Fruit fly (Drosophila melanogaster) whole organism, embryonic: ENCODE data around the gene HDAC3.
A peak's percentile ranks its signal among the peaks of the same experiment; 100 is the strongest.

Source experiments
- B-H2 ChIP-seq: fragments of 200-800 bp; sonication (Bioruptor generic); optimal IDR thresholded peaks from 2 replicates; lab custom pipeline; 2018; ENCODE audit warnings: missing biosample characterization, mild to moderate bottlenecking, missing genetic modification characterization
- BEAF-32 ChIP-seq: fragments of 200-800 bp; sonication (Bioruptor generic); optimal IDR thresholded peaks from 3 replicates; lab custom pipeline; 2017; ENCODE audit warnings: missing biosample characterization, missing genetic modification characterization, mild to moderate bottlenecking, moderate library complexity, missing genetic modification reagents
- CG11247 ChIP-seq: fragments of 200-800 bp; sonication (Bioruptor generic); IDR thresholded peaks from 2 replicates; pipeline ENCODE4 v1.3.6; 2022; ENCODE audit warnings: missing biosample characterization, missing genetic modification characterization
- CG12769 ChIP-seq: fragments of 200-800 bp; sonication (Bioruptor generic); optimal IDR thresholded peaks from 2 replicates; lab custom pipeline; 2019; ENCODE audit warnings: missing biosample characterization, mild to moderate bottlenecking, missing genetic modification characterization, moderate library complexity
- CG14441 ChIP-seq: fragments of 200-800 bp; sonication (Bioruptor generic); IDR thresholded peaks from 2 replicates; pipeline ENCODE4 v1.3.6; 2022; ENCODE audit warnings: missing biosample characterization, missing genetic modification characterization
- CG16779 ChIP-seq: fragments of 200-800 bp; sonication (Bioruptor generic); IDR thresholded peaks from 2 replicates; pipeline ENCODE4 v1.3.6; 2022; ENCODE audit warnings: missing biosample characterization, missing genetic modification characterization
- CG17186 ChIP-seq: fragments of 200-800 bp; sonication (Bioruptor generic); optimal IDR thresholded peaks from 3 replicates; lab custom pipeline; 2017; ENCODE audit warnings: missing biosample characterization, missing genetic modification reagents, missing genetic modification characterization
- CG18764 ChIP-seq: fragments of 200-800 bp; sonication (Bioruptor generic); optimal IDR thresholded peaks from 3 replicates; lab custom pipeline; 2016; ENCODE audit warnings: missing biosample characterization, missing genetic modification characterization
- CG2678 ChIP-seq: fragments of 200-800 bp; sonication (Bioruptor generic); optimal IDR thresholded peaks from 3 replicates; lab custom pipeline; 2019; ENCODE audit warnings: missing biosample characterization, mild to moderate bottlenecking, missing genetic modification characterization, moderate library complexity
- CG32532 ChIP-seq: fragments of 200-800 bp; sonication (Bioruptor generic); IDR thresholded peaks from 2 replicates; pipeline ENCODE4 v1.3.6; 2022; ENCODE audit warnings: missing biosample characterization, missing genetic modification characterization
- CG34224 ChIP-seq: fragments of 200-800 bp; sonication (Bioruptor generic); IDR thresholded peaks from 3 replicates; pipeline ENCODE4 v1.3.6; 2022; ENCODE audit warnings: missing biosample characterization, missing genetic modification characterization; ENCODE audit not compliant: partially characterized antibody
- CG7372 ChIP-seq: fragments of 200-800 bp; sonication (Bioruptor generic); IDR thresholded peaks from 2 replicates; pipeline ENCODE4 v1.3.6; 2022; ENCODE audit warnings: missing biosample characterization, missing genetic modification characterization
- CG9215 ChIP-seq: fragments of 200-800 bp; sonication (Bioruptor generic); IDR thresholded peaks from 2 replicates; pipeline ENCODE4 v1.3.6; 2022; ENCODE audit warnings: missing biosample characterization, missing genetic modification characterization
- CG9609 ChIP-seq: fragments of 200-800 bp; sonication (Bioruptor generic); optimal IDR thresholded peaks from 3 replicates; lab custom pipeline; 2016; ENCODE audit warnings: missing biosample characterization, missing genetic modification characterization
- CTCF ChIP-seq: fragments of 200-800 bp; sonication (Bioruptor generic); optimal IDR thresholded peaks from 2 replicates; lab custom pipeline; 2017; ENCODE audit warnings: missing biosample characterization, mild to moderate bottlenecking, missing genetic modification characterization, moderate library complexity
- D19A ChIP-seq: fragments of 200-800 bp; optimal IDR thresholded peaks from 3 replicates; lab custom pipeline; 2019; ENCODE audit warnings: missing biosample characterization, mild to moderate bottlenecking, missing genetic modification characterization, moderate library complexity
- Dip2 ChIP-seq: fragments of 200-800 bp; sonication (Bioruptor generic); IDR thresholded peaks from 2 replicates; pipeline ENCODE4 v1.3.6; 2022; ENCODE audit warnings: missing biosample characterization, missing genetic modification characterization
- Dref ChIP-seq: fragments of 200-800 bp; sonication (Bioruptor generic); IDR thresholded peaks from 2 replicates; pipeline ENCODE4 v1.3.6; 2022; ENCODE audit warnings: missing biosample characterization, missing genetic modification characterization
- Ets65A ChIP-seq: fragments of 200-800 bp; sonication (Bioruptor generic); peaks from one replicate; lab custom pipeline; 2016; ENCODE audit warnings: missing biosample characterization, missing genetic modification characterization
- Jarid2 ChIP-seq: fragments of 200-800 bp; sonication (Bioruptor generic); optimal IDR thresholded peaks from 3 replicates; lab custom pipeline; 2017; ENCODE audit warnings: mild to moderate bottlenecking, missing biosample characterization, missing genetic modification reagents, missing genetic modification characterization
- Meics ChIP-seq: fragments of 200-800 bp; sonication (Bioruptor generic); optimal IDR thresholded peaks from 2 replicates; lab custom pipeline; 2017; ENCODE audit warnings: missing biosample characterization, mild to moderate bottlenecking, missing genetic modification characterization
- NK7.1 ChIP-seq: fragments of 200-800 bp; sonication (Bioruptor generic); optimal IDR thresholded peaks from 3 replicates; lab custom pipeline; 2016; ENCODE audit warnings: missing biosample characterization, missing genetic modification characterization
- Trl ChIP-seq, 3 experiments: fragments of >200 bp in 2 of 3; fragments of 200-800 bp in 1 of 3; sonication (Bioruptor generic) in 1 of 3; optimal IDR thresholded peaks; 2 replicates in 1 of 3; 3 replicates in 2 of 3; lab custom pipeline; 2016 to 2017; ENCODE audit warnings: missing biosample characterization in 1 of 3, missing genetic modification characterization in 1 of 3
- ase ChIP-seq: fragments of 200-800 bp; sonication (Bioruptor generic); IDR thresholded peaks from 3 replicates; pipeline ENCODE4 v1.3.6; 2022; ENCODE audit warnings: missing biosample characterization, missing genetic modification characterization
- chinmo ChIP-seq: fragments of 200-800 bp; sonication (Bioruptor generic); IDR thresholded peaks from 4 replicates; pipeline ENCODE4 v1.3.6; 2022; ENCODE audit warnings: missing biosample characterization, missing genetic modification characterization; ENCODE audit not compliant: partially characterized antibody
- chn ChIP-seq: fragments of 200-800 bp; sonication (Bioruptor generic); optimal IDR thresholded peaks from 2 replicates; lab custom pipeline; 2016; ENCODE audit warnings: missing biosample characterization, missing genetic modification characterization
- crol ChIP-seq: fragments of 200-800 bp; sonication (Bioruptor generic); IDR thresholded peaks from 2 replicates; pipeline ENCODE4 v1.3.6; 2022; ENCODE audit warnings: missing biosample characterization, missing genetic modification characterization
- crp ChIP-seq, 2 experiments: fragments of 200-800 bp; sonication (Bioruptor generic); optimal IDR thresholded peaks; 2 replicates in 1 of 2; 3 replicates in 1 of 2; lab custom pipeline; 2017; ENCODE audit warnings: missing biosample characterization in 2 of 2, missing genetic modification characterization in 2 of 2, mild to moderate bottlenecking in 1 of 2, moderate library complexity in 1 of 2
- exex ChIP-seq: fragments of 200-800 bp; sonication (Bioruptor generic); optimal IDR thresholded peaks from 4 replicates; lab custom pipeline; 2018; ENCODE audit warnings: missing biosample characterization, mild to moderate bottlenecking, missing genetic modification characterization, moderate library complexity
- fd102C ChIP-seq: fragments of 200-800 bp; sonication (Bioruptor generic); optimal IDR thresholded peaks from 2 replicates; lab custom pipeline; 2018; ENCODE audit warnings: missing biosample characterization, mild to moderate bottlenecking, missing genetic modification characterization, moderate library complexity
- fd96Cb ChIP-seq: fragments of 200-800 bp; sonication (Bioruptor generic); optimal IDR thresholded peaks from 2 replicates; lab custom pipeline; 2018; ENCODE audit warnings: missing biosample characterization, mild to moderate bottlenecking, missing genetic modification characterization, moderate library complexity
- ftz-f1 ChIP-seq: fragments of 200-800 bp; sonication (Bioruptor generic); optimal IDR thresholded peaks from 2 replicates; lab custom pipeline; 2016; ENCODE audit warnings: missing biosample characterization, missing genetic modification characterization
- gfzf ChIP-seq: fragments of 200-800 bp; sonication (Bioruptor generic); optimal IDR thresholded peaks from 2 replicates; lab custom pipeline; 2016; ENCODE audit warnings: missing biosample characterization, mild to moderate bottlenecking, missing genetic modification characterization, moderate library complexity
- gsb ChIP-seq: fragments of 200-800 bp; sonication (Bioruptor generic); IDR thresholded peaks from 2 replicates; pipeline ENCODE4 v1.3.6; 2022; ENCODE audit warnings: missing biosample characterization, missing genetic modification characterization
- gt ChIP-seq: fragments of 200-800 bp; sonication (Bioruptor generic); IDR thresholded peaks from 2 replicates; pipeline ENCODE4 v1.3.6; 2022; ENCODE audit warnings: missing biosample characterization, missing genetic modification characterization
- hb ChIP-seq: fragments of 200-800 bp; sonication (Bioruptor generic); IDR thresholded peaks from 3 replicates; pipeline ENCODE4 v1.3.6; 2022; ENCODE audit warnings: missing biosample characterization, missing genetic modification characterization; ENCODE audit not compliant: partially characterized antibody
- ind ChIP-seq: fragments of 200-800 bp; sonication (Bioruptor generic); optimal IDR thresholded peaks from 3 replicates; lab custom pipeline; 2016; ENCODE audit warnings: missing biosample characterization, missing genetic modification characterization
- jigr1 ChIP-seq: fragments of 200-800 bp; sonication (Bioruptor generic); IDR thresholded peaks from 3 replicates; pipeline ENCODE4 v1.3.6; 2022; ENCODE audit warnings: missing biosample characterization, missing genetic modification characterization
- otp ChIP-seq: fragments of 200-800 bp; sonication (Bioruptor generic); IDR thresholded peaks from 3 replicates; pipeline ENCODE4, ENCODE4 v1.3.6; 2022; ENCODE audit warnings: missing biosample characterization, missing genetic modification characterization
- scrt ChIP-seq: fragments of 200-800 bp; sonication (Bioruptor generic); optimal IDR thresholded peaks from 2 replicates; lab custom pipeline; 2018; ENCODE audit warnings: missing biosample characterization, mild to moderate bottlenecking, missing genetic modification characterization, moderate library complexity
- sd ChIP-seq: fragments of 200-800 bp; sonication (Bioruptor generic); optimal IDR thresholded peaks from 3 replicates; lab custom pipeline; 2018; ENCODE audit warnings: missing biosample characterization, mild to moderate bottlenecking, missing genetic modification characterization, moderate library complexity
- sens ChIP-seq: fragments of 200-800 bp; sonication (Bioruptor generic); peaks from one replicate; lab custom pipeline; 2016; ENCODE audit warnings: missing biosample characterization, missing genetic modification characterization
- so ChIP-seq: fragments of 200-800 bp; sonication (Bioruptor generic); IDR thresholded peaks from 3 replicates; pipeline ENCODE4 v1.3.6; 2022; ENCODE audit warnings: missing biosample characterization, missing genetic modification characterization
- trh ChIP-seq: fragments of 200-800 bp; sonication (Bioruptor generic); optimal IDR thresholded peaks from 2 replicates; lab custom pipeline; 2016; ENCODE audit warnings: missing biosample characterization, missing genetic modification characterization
- twi ChIP-seq: fragments of 200-800 bp; optimal IDR thresholded peaks from 2 replicates; lab custom pipeline; 2019; ENCODE audit warnings: missing biosample characterization, mild to moderate bottlenecking, missing genetic modification characterization, moderate library complexity
- tx ChIP-seq: fragments of 200-800 bp; sonication (Bioruptor generic); optimal IDR thresholded peaks from 2 replicates; lab custom pipeline; 2016; ENCODE audit warnings: missing biosample characterization, missing genetic modification characterization
- usp ChIP-seq: fragments of >200 bp; optimal IDR thresholded peaks from 2 replicates; lab custom pipeline; 2017; ENCODE audit warnings: missing biosample characterization, missing genetic modification characterization

Gene HDAC3

dm6 chr3R:5523070-5523637 lies 48.8 kb upstream of the HDAC3 start, which contains the start of the genes CG43845 and Nmdar1 (continued):
- TF ChIP-seq Trl (optimal IDR thresholded peaks at IDR 0.05; lab: Kevin White, UChicago) = peak; percentile 57 to 61
- TF ChIP-seq Trl (GFP tag; optimal IDR thresholded peaks at IDR 0.05; lab: Kevin White, UChicago) = peak; percentile 17
- TF ChIP-seq CG16779 = 0 out of 2 replicates have a peak, but pooled peaks have one; percentile 33
- TF ChIP-seq CG12769 (tag; lab: Kevin White, UChicago) = peak; percentile 7
- peak; percentile 21; the same call in 1 of the 3 replicates for TF ChIP-seq so (GFP tag; lab: Robert Waterston, UW)
- no peak for TF ChIP-seq gfzf (GFP tag; lab: Kevin White, UChicago)
- TF ChIP-seq Meics (GFP tag; lab: Kevin White, UChicago) = no peak
- 0 out of 2 replicates have a peak, but pooled peaks have one; percentile 11 for TF ChIP-seq gsb (GFP tag; lab: Robert Waterston, UW)
- no peak for TF ChIP-seq CG9609 (GFP tag; lab: Kevin White, UChicago)
- TF ChIP-seq otp (GFP tag; lab: Robert Waterston, UW) = no peak
- peak; percentile 69; the same call in 2 of the 3 replicates for TF ChIP-seq CG34224 (GFP tag; lab: Robert Waterston, UW)
- peak; percentile 18 for TF ChIP-seq sd (tag; lab: Kevin White, UChicago)
- no peak for TF ChIP-seq ftz-f1 (GFP tag; lab: Kevin White, UChicago)
- TF ChIP-seq fd96Cb (tag; lab: Kevin White, UChicago) = no peak
- TF ChIP-seq crp (GFP tag; optimal IDR thresholded peaks at IDR 0.05; lab: Kevin White, UChicago) = peak in 1 of 2 experiments; percentile 80
- no peak for TF ChIP-seq hb

- TF ChIP-seq sens (GFP tag; lab: Kevin White, UChicago) (peak; percentile 61), exex (tag; lab: Kevin White, UChicago) (no peak), tx (no peak), CG18764 (GFP tag; lab: Kevin White, UChicago) (no peak), usp (GFP tag; lab: Kevin White, UChicago) (no peak), ase (no peak), Jarid2 (GFP tag; lab: Kevin White, UChicago) (no peak), jigr1 (GFP tag; lab: Robert Waterston, UW) (no peak), D19A (tag; lab: Kevin White, UChicago) (peak; percentile 77), BEAF-32 (no peak)
- TF ChIP-seq, all 482 proteins: peak for 2
Measured at dm6 chr3R:5520566-5520965, 46.2 kb upstream of the HDAC3 start.

- TF ChIP-seq NK7.1 = no peak
- TF ChIP-seq ind (GFP tag; lab: Kevin White, UChicago) = no peak
- peak; percentile 27 for TF ChIP-seq Ets65A (GFP tag; lab: Kevin White, UChicago)
- no peak for TF ChIP-seq chn
- TF ChIP-seq CTCF (GFP tag; lab: Kevin White, UChicago) = no peak
- TF ChIP-seq trh (GFP tag; lab: Kevin White, UChicago) = no peak
- no peak for TF ChIP-seq CG17186 (GFP tag; lab: Kevin White, UChicago)
- TF ChIP-seq gt = 0 out of 2 replicates have a peak, but pooled peaks have one; percentile 7
- TF ChIP-seq B-H2 = no peak
- TF ChIP-seq twi (tag; lab: Kevin White, UChicago) = no peak
- 0 out of 3 replicates have a peak, but pooled peaks have one; percentile 16 for TF ChIP-seq hb
- TF ChIP-seq CG7372 (GFP tag; lab: Robert Waterston, UW) = 0 out of 2 replicates have a peak, but pooled peaks have one; percentile 12
- 0 out of 4 replicates have a peak, but pooled peaks have one; percentile 58 for TF ChIP-seq chinmo (GFP tag; lab: Robert Waterston, UW)
- TF ChIP-seq CG32532 = no peak
- TF ChIP-seq Dip2 (GFP tag; lab: Robert Waterston, UW) = no peak
- no peak for TF ChIP-seq Dref (GFP tag; lab: Robert Waterston, UW)
- TF ChIP-seq crol (GFP tag; lab: Robert Waterston, UW) = peak; percentile 21; the same call in 1 of the 2 replicates
- no peak for TF ChIP-seq CG11247 (GFP tag; lab: Robert Waterston, UW)
- TF ChIP-seq CG9215 (GFP tag; lab: Robert Waterston, UW) = no peak
- no peak for TF ChIP-seq CG2678 (tag; lab: Kevin White, UChicago)
- no peak for TF ChIP-seq scrt (GFP tag; lab: Kevin White, UChicago)
- no peak for TF ChIP-seq fd102C (GFP tag; lab: Kevin White, UChicago)
- TF ChIP-seq CG14441 (GFP tag; lab: Robert Waterston, UW) = no peak
Measured at dm6 chr3R:5519789-5520188, 45.4 kb upstream of the HDAC3 start.
